Fruit fly (Drosophila melanogaster) whole organism, embryonic: ENCODE results near the gene CG1213.

Experiments used
- Aef1 ChIP-seq: fragments of 200-800 bp; sonication (Bioruptor generic); IDR thresholded peaks from 3 replicates; pipeline ENCODE4 v1.3.6; 2022; ENCODE audit warnings: missing biosample characterization, missing genetic modification characterization
- CG13123 ChIP-seq: fragments of 200-800 bp; sonication (Bioruptor generic); optimal IDR thresholded peaks from 2 replicates; lab custom pipeline; 2016; ENCODE audit warnings: missing biosample characterization, missing genetic modification characterization
- CG15601 ChIP-seq: fragments of 200-800 bp; sonication (Bioruptor generic); optimal IDR thresholded peaks from 3 replicates; lab custom pipeline; 2019; ENCODE audit warnings: missing biosample characterization, mild to moderate bottlenecking, missing genetic modification characterization, moderate library complexity
- CG18599 ChIP-seq: fragments of 200-800 bp; sonication (Bioruptor generic); optimal IDR thresholded peaks from 3 replicates; lab custom pipeline; 2017; ENCODE audit warnings: missing biosample characterization, missing genetic modification characterization, mild to moderate bottlenecking, moderate library complexity, missing genetic modification reagents
- CG2129 ChIP-seq: fragments of 200-800 bp; sonication (Bioruptor generic); IDR thresholded peaks from 2 replicates; pipeline ENCODE4 v1.3.6; 2022; ENCODE audit warnings: missing biosample characterization, missing genetic modification characterization; ENCODE audit not compliant: partially characterized antibody
- CG32532 ChIP-seq: fragments of 200-800 bp; sonication (Bioruptor generic); IDR thresholded peaks from 2 replicates; pipeline ENCODE4 v1.3.6; 2022; ENCODE audit warnings: missing biosample characterization, missing genetic modification characterization
- CG32772 ChIP-seq: fragments of 200-800 bp; sonication (Bioruptor generic); IDR thresholded peaks from 2 replicates; pipeline ENCODE4 v1.3.6; 2022; ENCODE audit warnings: missing biosample characterization, missing genetic modification characterization
- CG34422 ChIP-seq: fragments of 200-800 bp; sonication (Bioruptor generic); IDR thresholded peaks from 3 replicates; pipeline ENCODE4 v1.3.6; 2022; ENCODE audit warnings: missing biosample characterization, missing genetic modification characterization
- CG4282 ChIP-seq: fragments of 200-800 bp; sonication (Bioruptor generic); optimal IDR thresholded peaks from 2 replicates; lab custom pipeline; 2016; ENCODE audit warnings: missing biosample characterization, missing genetic modification characterization
- CG4404 ChIP-seq: fragments of 200-800 bp; sonication (Bioruptor generic); IDR thresholded peaks from 2 replicates; pipeline ENCODE4 v1.3.6; 2022; ENCODE audit warnings: missing biosample characterization, missing genetic modification characterization
- CG4617 ChIP-seq: fragments of 200-800 bp; sonication (Bioruptor generic); optimal IDR thresholded peaks from 3 replicates; lab custom pipeline; 2016; ENCODE audit warnings: missing biosample characterization, missing genetic modification characterization, borderline replicate concordance
- CG5245 ChIP-seq: fragments of 200-800 bp; sonication (Bioruptor generic); optimal IDR thresholded peaks from 3 replicates; lab custom pipeline; 2016; ENCODE audit warnings: missing biosample characterization, missing genetic modification characterization
- CG6272 ChIP-seq: fragments of 200-800 bp; sonication (Bioruptor generic); IDR thresholded peaks from 2 replicates; pipeline ENCODE4 v1.3.6; 2022; ENCODE audit warnings: missing biosample characterization, missing genetic modification characterization
- CG6654 ChIP-seq: fragments of 200-800 bp; sonication (Bioruptor generic); optimal IDR thresholded peaks from 2 replicates; lab custom pipeline; 2017; ENCODE audit warnings: missing biosample characterization, mild to moderate bottlenecking, missing genetic modification characterization
- CG7745 ChIP-seq: fragments of 200-800 bp; sonication (Bioruptor generic); optimal IDR thresholded peaks from 2 replicates; lab custom pipeline; 2018; ENCODE audit warnings: missing biosample characterization, mild to moderate bottlenecking, missing genetic modification characterization, moderate library complexity
- CG7987 ChIP-seq: fragments of 200-800 bp; sonication (Bioruptor generic); optimal IDR thresholded peaks from 2 replicates; lab custom pipeline; 2018; ENCODE audit warnings: missing biosample characterization, mild to moderate bottlenecking, missing genetic modification characterization, moderate library complexity
- CG8290 ChIP-seq, 3 experiments: fragments of 200-800 bp; sonication (Bioruptor generic); optimal IDR thresholded peaks; 2 replicates each; lab custom pipeline; 2016 to 2019; ENCODE audit warnings: missing biosample characterization in 3 of 3, missing genetic modification characterization in 3 of 3, mild to moderate bottlenecking in 2 of 3, moderate library complexity in 1 of 3
- CG9727 ChIP-seq: fragments of 200-800 bp; sonication (Bioruptor generic); optimal IDR thresholded peaks from 3 replicates; lab custom pipeline; 2017; ENCODE audit warnings: missing biosample characterization, mild to moderate bottlenecking, missing genetic modification characterization
- E2f1 ChIP-seq: fragments of 200-800 bp; sonication (Bioruptor generic); IDR thresholded peaks from 2 replicates; pipeline ENCODE4 v1.3.6; 2022; ENCODE audit warnings: missing biosample characterization, missing genetic modification characterization
- Ets65A ChIP-seq: fragments of 200-800 bp; sonication (Bioruptor generic); peaks from one replicate; lab custom pipeline; 2016; ENCODE audit warnings: missing biosample characterization, missing genetic modification characterization
- Ets97D ChIP-seq: fragments of 200-800 bp; sonication (Bioruptor generic); optimal IDR thresholded peaks from 3 replicates; lab custom pipeline; 2016; ENCODE audit warnings: missing biosample characterization, missing genetic modification characterization
- Hr51 ChIP-seq, 2 experiments: fragments of 200-800 bp; sonication (Bioruptor generic); optimal IDR thresholded peaks; 2 replicates in 1 of 2; 3 replicates in 1 of 2; lab custom pipeline; 2016 to 2018; ENCODE audit warnings: missing biosample characterization in 2 of 2, missing genetic modification characterization in 2 of 2, mild to moderate bottlenecking in 1 of 2, moderate library complexity in 1 of 2
- Med ChIP-seq: fragments of 200-800 bp; sonication (Bioruptor generic); peaks from one replicate; lab custom pipeline; 2016; ENCODE audit warnings: missing biosample characterization, missing genetic modification characterization, mild to moderate bottlenecking, inconsistent platforms, moderate library complexity
- Mrtf ChIP-seq: fragments of 200-800 bp; sonication (Bioruptor generic); IDR thresholded peaks from 3 replicates; pipeline ENCODE4 v1.3.6; 2022; ENCODE audit warnings: missing biosample characterization, missing genetic modification characterization
- Neu2 ChIP-seq: fragments of 200-800 bp; sonication (Bioruptor generic); optimal IDR thresholded peaks from 3 replicates; lab custom pipeline; 2016; ENCODE audit warnings: missing biosample characterization, missing genetic modification characterization, borderline replicate concordance
- Pdp1 ChIP-seq, 2 experiments: fragments of 200-800 bp; sonication (Bioruptor generic); optimal IDR thresholded peaks; 3 replicates each; lab custom pipeline; 2016; ENCODE audit warnings: missing biosample characterization in 2 of 2, missing genetic modification characterization in 2 of 2, mild to moderate bottlenecking in 1 of 2, moderate library complexity in 1 of 2
- bab2 ChIP-seq: fragments of 200-800 bp; sonication (Bioruptor generic); optimal IDR thresholded peaks from 2 replicates; lab custom pipeline; 2016; ENCODE audit warnings: missing biosample characterization, missing genetic modification characterization
- bbx ChIP-seq: fragments of 200-800 bp; sonication (Bioruptor generic); IDR thresholded peaks from 2 replicates; pipeline ENCODE4 v1.3.6; 2022; ENCODE audit warnings: missing biosample characterization, missing genetic modification characterization; ENCODE audit not compliant: partially characterized antibody
- chinmo ChIP-seq: fragments of 200-800 bp; sonication (Bioruptor generic); IDR thresholded peaks from 4 replicates; pipeline ENCODE4 v1.3.6; 2022; ENCODE audit warnings: missing biosample characterization, missing genetic modification characterization; ENCODE audit not compliant: partially characterized antibody
- croc ChIP-seq: fragments of 200-800 bp; sonication (Bioruptor generic); conservative IDR thresholded peaks from 3 replicates; pipeline ENCODE4 v1.3.6; 2022; ENCODE audit warnings: missing biosample characterization, missing genetic modification characterization
- grn ChIP-seq: fragments of 200-800 bp; sonication (Bioruptor generic); optimal IDR thresholded peaks from 3 replicates; lab custom pipeline; 2017; ENCODE audit warnings: missing biosample characterization, missing genetic modification characterization
- ken ChIP-seq: fragments of 200-800 bp; sonication (Bioruptor generic); IDR thresholded peaks from 3 replicates; pipeline ENCODE4 v1.3.6; 2022; ENCODE audit warnings: missing biosample characterization, missing genetic modification characterization
- lab ChIP-seq: fragments of 200-800 bp; sonication (Bioruptor generic); optimal IDR thresholded peaks from 3 replicates; lab custom pipeline; 2017; ENCODE audit warnings: missing biosample characterization, missing genetic modification characterization, mild to moderate bottlenecking, moderate library complexity, missing genetic modification reagents
- lilli ChIP-seq: fragments of 200-800 bp; sonication (Bioruptor generic); optimal IDR thresholded peaks from 3 replicates; lab custom pipeline; 2016; ENCODE audit warnings: missing biosample characterization, missing genetic modification characterization
- mam ChIP-seq: fragments of 200-800 bp; sonication (Bioruptor generic); optimal IDR thresholded peaks from 3 replicates; lab custom pipeline; 2016; ENCODE audit warnings: missing biosample characterization, missing genetic modification characterization
- mirr ChIP-seq: fragments of 200-800 bp; sonication (Bioruptor generic); optimal IDR thresholded peaks from 3 replicates; lab custom pipeline; 2018; ENCODE audit warnings: missing biosample characterization, mild to moderate bottlenecking, missing genetic modification characterization
- nerfin-2 ChIP-seq: fragments of 200-800 bp; sonication (Bioruptor generic); IDR thresholded peaks from 2 replicates; pipeline ENCODE4 v1.3.6; 2022; ENCODE audit warnings: missing biosample characterization, missing genetic modification characterization; ENCODE audit not compliant: partially characterized antibody
- scrt ChIP-seq: fragments of 200-800 bp; sonication (Bioruptor generic); optimal IDR thresholded peaks from 2 replicates; lab custom pipeline; 2018; ENCODE audit warnings: missing biosample characterization, mild to moderate bottlenecking, missing genetic modification characterization, moderate library complexity
- sens ChIP-seq: fragments of 200-800 bp; sonication (Bioruptor generic); peaks from one replicate; lab custom pipeline; 2016; ENCODE audit warnings: missing biosample characterization, missing genetic modification characterization
- seq ChIP-seq: fragments of 200-800 bp; sonication (Bioruptor generic); IDR thresholded peaks from 2 replicates; pipeline ENCODE4 v1.3.6; 2022; ENCODE audit warnings: missing biosample characterization, missing genetic modification characterization
- sob ChIP-seq: fragments of 200-800 bp; sonication (Bioruptor generic); IDR thresholded peaks from 2 replicates; pipeline ENCODE4 v1.3.6; 2022; ENCODE audit warnings: missing biosample characterization, missing genetic modification characterization
- sqz ChIP-seq: fragments of 200-800 bp; sonication (Bioruptor generic); optimal IDR thresholded peaks from 3 replicates; lab custom pipeline; 2018; ENCODE audit warnings: missing biosample characterization, mild to moderate bottlenecking, missing genetic modification characterization
- ssp ChIP-seq: fragments of 200-800 bp; sonication (Bioruptor generic); IDR thresholded peaks from 2 replicates; pipeline ENCODE4 v1.3.6; 2022; ENCODE audit warnings: missing biosample characterization, missing genetic modification characterization
- sug ChIP-seq: fragments of 200-800 bp; optimal IDR thresholded peaks from 2 replicates; lab custom pipeline; 2019; ENCODE audit warnings: missing biosample characterization, mild to moderate bottlenecking, missing genetic modification characterization, moderate library complexity
- tna ChIP-seq: fragments of 200-800 bp; sonication (Bioruptor generic); IDR thresholded peaks from 2 replicates; pipeline ENCODE4 v1.3.6; 2022; ENCODE audit warnings: missing biosample characterization, missing genetic modification characterization; ENCODE audit not compliant: partially characterized antibody
- trh ChIP-seq: fragments of 200-800 bp; sonication (Bioruptor generic); optimal IDR thresholded peaks from 2 replicates; lab custom pipeline; 2016; ENCODE audit warnings: missing biosample characterization, missing genetic modification characterization
- usp ChIP-seq: fragments of >200 bp; optimal IDR thresholded peaks from 2 replicates; lab custom pipeline; 2017; ENCODE audit warnings: missing biosample characterization, missing genetic modification characterization
- vvl ChIP-seq: fragments of 200-800 bp; sonication (Bioruptor generic); IDR thresholded peaks from 2 replicates; pipeline ENCODE4 v1.3.6; 2022; ENCODE audit warnings: missing biosample characterization, missing genetic modification characterization
- wek ChIP-seq: fragments of 200-800 bp; sonication (Bioruptor generic); optimal IDR thresholded peaks from 3 replicates; lab custom pipeline; 2018; ENCODE audit warnings: missing biosample characterization, mild to moderate bottlenecking, missing genetic modification characterization, moderate library complexity

CG1213 gene

DNA sequence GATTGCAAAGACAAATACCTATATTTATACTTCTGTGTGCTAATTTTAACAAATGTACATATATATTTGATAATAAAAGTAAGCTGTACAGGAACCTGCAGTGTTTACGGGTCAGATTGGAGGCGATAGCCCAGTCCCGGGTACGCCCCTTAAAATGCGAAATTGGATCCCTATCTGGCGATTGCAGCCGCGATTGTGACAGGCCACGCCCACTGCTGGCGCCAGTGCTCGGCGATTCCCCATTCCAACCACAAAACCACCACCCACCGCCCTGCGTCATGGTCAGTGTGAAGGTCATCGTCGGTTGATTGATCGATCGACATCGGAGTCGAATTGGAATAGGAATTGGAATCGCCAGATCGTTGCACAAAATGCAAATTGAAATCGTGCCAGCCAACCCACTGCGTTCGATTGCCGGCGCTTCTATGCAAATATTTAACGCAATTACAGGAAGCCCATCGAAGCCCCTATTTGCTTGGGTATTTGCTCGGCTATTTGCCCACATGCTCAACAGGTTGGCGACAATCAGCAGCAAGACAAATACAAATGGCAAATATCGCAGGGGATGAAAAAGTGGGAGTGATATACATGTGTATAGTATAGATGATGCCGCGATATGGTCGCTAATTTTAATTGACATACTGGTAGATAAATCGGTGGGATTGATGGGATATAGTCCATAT, 2.1 kb upstream of the CG1213 start:
- no peak for TF ChIP-seq CG8290 (GFP tag; optimal IDR thresholded peaks at IDR 0.05; lab: Kevin White, UChicago)
- peak in 1 of 2 experiments; percentile 16 for TF ChIP-seq CG8290 (tag; optimal IDR thresholded peaks at IDR 0.05; lab: Kevin White, UChicago)
- TF ChIP-seq Ets65A (GFP tag; lab: Kevin White, UChicago), result peak; percentile 9
- TF ChIP-seq Med, result peak; percentile 38
- no peak for TF ChIP-seq lilli
- TF ChIP-seq sob (GFP tag; lab: Robert Waterston, UW), result 0 out of 2 replicates have a peak, but pooled peaks have one; percentile 30
- 0 out of 3 replicates have a peak, but pooled peaks have one; percentile 17 for TF ChIP-seq Aef1
- TF ChIP-seq bbx, result no peak
- peak; percentile 20 for TF ChIP-seq bab2
- peak; percentile 22 for TF ChIP-seq lab (GFP tag; lab: Kevin White, UChicago)
- TF ChIP-seq CG18599 (GFP tag; lab: Kevin White, UChicago), result peak; percentile 5
- peak; percentile 3 for TF ChIP-seq CG9727 (GFP tag; lab: Kevin White, UChicago)
- 0 out of 3 replicates have a peak, but pooled peaks have one; percentile 33 for TF ChIP-seq Mrtf (GFP tag; lab: Robert Waterston, UW)
- TF ChIP-seq sens (GFP tag; lab: Kevin White, UChicago), result peak; percentile 69
- no peak for TF ChIP-seq croc
- no peak for TF ChIP-seq CG15601 (tag; lab: Kevin White, UChicago)

DNA sequence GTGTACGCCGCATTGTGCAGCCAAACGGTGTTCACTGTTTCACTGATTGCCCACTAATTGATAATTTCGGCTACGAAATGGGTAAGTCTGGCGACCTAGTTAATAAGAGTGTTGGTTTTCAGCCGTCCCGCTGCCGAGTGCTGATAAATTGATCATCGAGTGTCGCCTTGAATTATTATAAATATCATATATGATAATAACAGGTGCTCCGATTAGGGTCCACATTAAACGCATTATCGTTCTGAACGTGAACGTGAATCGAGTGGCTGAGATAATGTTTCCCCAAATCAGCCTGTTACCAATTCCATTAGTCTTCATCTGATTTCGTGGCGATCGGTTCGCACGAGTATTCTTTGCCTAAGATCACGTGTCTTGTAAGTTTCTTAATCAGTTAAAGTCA, 320 bp downstream of the CG1213 start:
- no peak for TF ChIP-seq CG7745
- no peak for TF ChIP-seq CG2129 (GFP tag; lab: Robert Waterston, UW)
- no peak for TF ChIP-seq CG7987 (GFP tag; lab: Kevin White, UChicago)
- TF ChIP-seq CG13123 (GFP tag; lab: Kevin White, UChicago), result no peak
- no peak for TF ChIP-seq CG4617 (GFP tag; lab: Kevin White, UChicago)
- TF ChIP-seq vvl (GFP tag; lab: Robert Waterston, UW), result no peak
- TF ChIP-seq usp, result no peak
- TF ChIP-seq Neu2 (GFP tag; lab: Kevin White, UChicago), result no peak
- 0 out of 4 replicates have a peak, but pooled peaks have one; percentile 17 for TF ChIP-seq chinmo (GFP tag; lab: Robert Waterston, UW)
- no peak for TF ChIP-seq sqz (GFP tag; lab: Kevin White, UChicago)
- no peak for TF ChIP-seq ssp (GFP tag; lab: Robert Waterston, UW)
- TF ChIP-seq Med, result peak; percentile 21
- TF ChIP-seq E2f1 (GFP tag; lab: Robert Waterston, UW), result no peak
- no peak for TF ChIP-seq ken
- no peak for TF ChIP-seq scrt (GFP tag; lab: Kevin White, UChicago)
- TF ChIP-seq CG5245 (GFP tag; lab: Kevin White, UChicago), result no peak
- TF ChIP-seq grn (GFP tag; lab: Kevin White, UChicago), result peak; percentile 82
- TF ChIP-seq mirr (GFP tag; lab: Kevin White, UChicago), result peak; percentile 75
- TF ChIP-seq sug (tag; lab: Kevin White, UChicago), result peak; percentile 74
- TF ChIP-seq mam (GFP tag; lab: Kevin White, UChicago), result no peak
- no peak for TF ChIP-seq CG4404
- TF ChIP-seq wek, result no peak
- TF ChIP-seq CG32772 (GFP tag; lab: Robert Waterston, UW), result no peak
- no peak for TF ChIP-seq Hr51 (GFP tag; optimal IDR thresholded peaks at IDR 0.05; lab: Kevin White, UChicago)
- TF ChIP-seq seq (GFP tag; lab: Robert Waterston, UW), result no peak
- no peak for TF ChIP-seq nerfin-2 (GFP tag; lab: Robert Waterston, UW)
- no peak for TF ChIP-seq tna (GFP tag; lab: Robert Waterston, UW)
- no peak for TF ChIP-seq CG34422 (GFP tag; lab: Robert Waterston, UW)
- peak in 1 of 2 experiments; percentile 22 for TF ChIP-seq Pdp1 (GFP tag; optimal IDR thresholded peaks at IDR 0.05; lab: Kevin White, UChicago)
- TF ChIP-seq CG6654 (GFP tag; lab: Kevin White, UChicago), result no peak
- no peak for TF ChIP-seq Ets97D (GFP tag; lab: Kevin White, UChicago)
- TF ChIP-seq CG4282 (GFP tag; lab: Kevin White, UChicago), result no peak
- TF ChIP-seq trh (GFP tag; lab: Kevin White, UChicago), result no peak
- no peak for TF ChIP-seq CG32532 (GFP tag; lab: Robert Waterston, UW)
- no peak for TF ChIP-seq CG6272 (GFP tag; lab: Robert Waterston, UW)
